Worm (Caenorhabditis elegans) whole organism, late embryonic: ENCODE measurements around the gene F58E6.4.

Source experiments
- ahr-1 ChIP-seq: sonication (generic microtip); optimal IDR thresholded peaks from 2 replicates; lab custom pipeline; 2016; ENCODE audit warnings: missing genetic modification characterization, missing compliant biosample characterization
- ceh-31 ChIP-seq: sonication (generic microtip); optimal IDR thresholded peaks from 2 replicates; lab custom pipeline; 2016; ENCODE audit warnings: missing genetic modification characterization, missing compliant biosample characterization
- lin-11 ChIP-seq: fragments of 200-800 bp; sonication (Bioruptor generic); optimal IDR thresholded peaks from 2 replicates; lab custom pipeline; 2018; ENCODE audit warnings: mild to moderate bottlenecking, missing genetic modification characterization, missing compliant biosample characterization
- sox-4 ChIP-seq: sonication (generic microtip); optimal IDR thresholded peaks from 2 replicates; lab custom pipeline; 2017; ENCODE audit warnings: mild to moderate bottlenecking, missing genetic modification characterization, inconsistent platforms, missing compliant biosample characterization

ce11 chrV:9752918-9753317 is 2.7 kb upstream of the F58E6.4 start, which contains the start of gene F58E6.6:
- TF ChIP-seq sox-4 (tag; lab: Kevin White, UChicago) (no peak), ceh-31 (no peak), ahr-1 (no peak), lin-11 (tag; lab: Kevin White, UChicago) (no peak)
